Fruit fly (Drosophila melanogaster) whole organism, pupa: ENCODE data around the gene Hira.

ENCODE experiments used
- CG10348 ChIP-seq: fragments of 200-800 bp; sonication (Bioruptor generic); IDR thresholded peaks from 2 replicates; pipeline ENCODE4 v1.3.6; 2022; ENCODE audit warnings: missing biosample characterization, missing genetic modification characterization
- CG12605 ChIP-seq: fragments of 200-800 bp; sonication (Bioruptor generic); IDR thresholded peaks from 2 replicates; pipeline ENCODE4 v1.3.6; 2022; ENCODE audit warnings: missing biosample characterization, missing genetic modification characterization
- CG13204 ChIP-seq: fragments of 200-800 bp; sonication (Bioruptor generic); optimal IDR thresholded peaks from 2 replicates; lab custom pipeline; 2018; ENCODE audit warnings: missing biosample characterization, mild to moderate bottlenecking, missing genetic modification characterization, moderate library complexity
- CG14655 ChIP-seq: fragments of 200-800 bp; sonication (Bioruptor generic); optimal IDR thresholded peaks from 3 replicates; lab custom pipeline; 2017; ENCODE audit warnings: mild to moderate bottlenecking, missing biosample characterization, missing genetic modification reagents, missing genetic modification characterization
- CG15710 ChIP-seq: fragments of 200-800 bp; sonication (Bioruptor generic); optimal IDR thresholded peaks from 2 replicates; lab custom pipeline; 2018; ENCODE audit warnings: missing biosample characterization, mild to moderate bottlenecking, missing genetic modification characterization, moderate library complexity
- CG17806 ChIP-seq: fragments of 200-800 bp; sonication (Bioruptor generic); optimal IDR thresholded peaks from 2 replicates; lab custom pipeline; 2018; ENCODE audit warnings: missing biosample characterization, mild to moderate bottlenecking, missing genetic modification characterization, moderate library complexity
- CG32121 ChIP-seq: fragments of 200-800 bp; sonication (Bioruptor generic); IDR thresholded peaks from 2 replicates; pipeline ENCODE4 v1.3.6; 2022; ENCODE audit warnings: missing biosample characterization, missing genetic modification characterization
- CG34367 ChIP-seq: fragments of 200-800 bp; sonication (Bioruptor generic); optimal IDR thresholded peaks from 2 replicates; lab custom pipeline; 2018; ENCODE audit warnings: missing biosample characterization, mild to moderate bottlenecking, missing genetic modification characterization
- CG4496 ChIP-seq: fragments of 200-800 bp; sonication (Bioruptor generic); IDR thresholded peaks from 3 replicates; pipeline ENCODE4 v1.3.6; 2022; ENCODE audit warnings: missing biosample characterization, missing genetic modification characterization
- CG8159 ChIP-seq: fragments of 200-800 bp; sonication (Bioruptor generic); optimal IDR thresholded peaks from 3 replicates; lab custom pipeline; 2018; ENCODE audit warnings: missing biosample characterization, mild to moderate bottlenecking, missing genetic modification characterization, moderate library complexity
- CG8301 ChIP-seq: fragments of 200-800 bp; sonication (Bioruptor generic); optimal IDR thresholded peaks from 2 replicates; lab custom pipeline; 2018; ENCODE audit warnings: missing biosample characterization, mild to moderate bottlenecking, missing genetic modification characterization
- CG9948 ChIP-seq: fragments of 200-800 bp; sonication (Bioruptor generic); optimal IDR thresholded peaks from 2 replicates; lab custom pipeline; 2018; ENCODE audit warnings: missing biosample characterization, mild to moderate bottlenecking, missing genetic modification characterization, moderate library complexity
- D1 ChIP-seq: fragments of 200-800 bp; sonication (Bioruptor generic); optimal IDR thresholded peaks from 2 replicates; lab custom pipeline; 2018; ENCODE audit warnings: missing biosample characterization, mild to moderate bottlenecking, missing genetic modification characterization, moderate library complexity
- EcR ChIP-seq: fragments of 200-800 bp; sonication (Bioruptor generic); optimal IDR thresholded peaks from 3 replicates; lab custom pipeline; 2019; ENCODE audit warnings: missing biosample characterization, missing genetic modification characterization, mild to moderate bottlenecking, moderate library complexity, missing genetic modification reagents
- Ets98B ChIP-seq: fragments of 200-800 bp; sonication (Bioruptor generic); IDR thresholded peaks from 2 replicates; pipeline ENCODE4 v1.3.6; 2022; ENCODE audit warnings: missing biosample characterization, missing genetic modification characterization
- Pif1A ChIP-seq: fragments of 200-800 bp; sonication (Bioruptor generic); optimal IDR thresholded peaks from 3 replicates; lab custom pipeline; 2016; ENCODE audit warnings: missing biosample characterization, missing genetic modification characterization
- Pif1B ChIP-seq: fragments of 200-800 bp; sonication (Bioruptor generic); optimal IDR thresholded peaks from 3 replicates; lab custom pipeline; 2016; ENCODE audit warnings: missing biosample characterization, missing genetic modification characterization
- Snoo ChIP-seq: fragments of 200-800 bp; sonication (Bioruptor generic); optimal IDR thresholded peaks from 3 replicates; lab custom pipeline; 2017; ENCODE audit warnings: missing biosample characterization, mild to moderate bottlenecking, missing genetic modification characterization, inconsistent platforms
- fd96Ca ChIP-seq: fragments of 200-800 bp; sonication (Bioruptor generic); IDR thresholded peaks from 3 replicates; pipeline ENCODE4 v1.3.6; 2022; ENCODE audit warnings: missing biosample characterization, missing genetic modification characterization
- gl ChIP-seq: fragments of 200-800 bp; sonication (Bioruptor generic); optimal IDR thresholded peaks from 2 replicates; lab custom pipeline; 2018; ENCODE audit warnings: missing biosample characterization, mild to moderate bottlenecking, missing genetic modification characterization
- rn ChIP-seq: fragments of 200-800 bp; sonication (Bioruptor generic); IDR thresholded peaks from 2 replicates; pipeline ENCODE4 v1.3.6; 2022; ENCODE audit warnings: missing biosample characterization, missing genetic modification characterization

The Hira gene

dm6 chrX:7703001-7703864 is 18.7 kb upstream of the Hira start:
- peak; percentile 96 for TF ChIP-seq Pif1B (GFP tag; lab: Kevin White, UChicago)
- peak; percentile 77 for TF ChIP-seq CG8301
- peak; percentile 27 for TF ChIP-seq gl
- peak; percentile 73 for TF ChIP-seq CG14655 (GFP tag; lab: Kevin White, UChicago)
- peak; percentile 90 for TF ChIP-seq CG4496 (GFP tag; lab: Robert Waterston, UW)
- TF ChIP-seq rn (GFP tag; lab: Robert Waterston, UW), result peak; percentile 68
- TF ChIP-seq Pif1A (GFP tag; lab: Kevin White, UChicago), result peak; percentile 96
- TF ChIP-seq CG34367 (tag; lab: Kevin White, UChicago), result peak; percentile 48
- TF ChIP-seq Ets98B, result peak; percentile 90
- TF ChIP-seq fd96Ca, result peak; percentile 93
- TF ChIP-seq CG10348 (GFP tag; lab: Robert Waterston, UW), result peak; percentile 70
- TF ChIP-seq CG17806 (tag; lab: Kevin White, UChicago), result peak; percentile 52
- peak; percentile 42 for TF ChIP-seq CG15710 (tag; lab: Kevin White, UChicago)
- peak; percentile 83 for TF ChIP-seq CG32121 (GFP tag; lab: Robert Waterston, UW)
- TF ChIP-seq CG9948 (tag; lab: Kevin White, UChicago), result peak; percentile 37
- peak; percentile 93 for TF ChIP-seq Snoo (tag; lab: Kevin White, UChicago)
- peak; percentile 84 for TF ChIP-seq CG12605 (GFP tag; lab: Robert Waterston, UW)

DNA sequence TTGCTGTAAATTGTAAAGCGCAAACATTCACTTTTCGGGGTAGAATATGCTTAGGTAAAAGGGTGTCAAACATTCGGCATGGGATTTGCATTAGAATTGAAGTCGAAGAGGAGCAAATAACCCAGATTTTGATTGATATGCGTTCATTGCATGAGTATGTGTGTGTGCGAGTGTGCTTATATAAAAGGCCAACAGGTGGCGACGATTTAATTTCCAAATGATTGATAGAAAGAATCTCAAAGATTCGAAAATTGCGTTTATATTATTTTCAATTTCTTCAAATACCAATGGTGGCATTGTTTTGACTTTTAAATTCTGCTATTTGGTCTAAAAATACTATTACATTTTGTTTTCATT is 18.1 kb upstream of the Hira start:
- TF ChIP-seq fd96Ca (no peak), Pif1A (GFP tag; lab: Kevin White, UChicago) (no peak), CG4496 (GFP tag; lab: Robert Waterston, UW) (no peak), CG17806 (tag; lab: Kevin White, UChicago) (no peak), CG13204 (GFP tag; lab: Kevin White, UChicago) (no peak), CG15710 (tag; lab: Kevin White, UChicago) (no peak), Ets98B (no peak), CG32121 (GFP tag; lab: Robert Waterston, UW) (no peak; the same call in 1 of the 2 replicates), CG14655 (GFP tag; lab: Kevin White, UChicago) (no peak)

DNA sequence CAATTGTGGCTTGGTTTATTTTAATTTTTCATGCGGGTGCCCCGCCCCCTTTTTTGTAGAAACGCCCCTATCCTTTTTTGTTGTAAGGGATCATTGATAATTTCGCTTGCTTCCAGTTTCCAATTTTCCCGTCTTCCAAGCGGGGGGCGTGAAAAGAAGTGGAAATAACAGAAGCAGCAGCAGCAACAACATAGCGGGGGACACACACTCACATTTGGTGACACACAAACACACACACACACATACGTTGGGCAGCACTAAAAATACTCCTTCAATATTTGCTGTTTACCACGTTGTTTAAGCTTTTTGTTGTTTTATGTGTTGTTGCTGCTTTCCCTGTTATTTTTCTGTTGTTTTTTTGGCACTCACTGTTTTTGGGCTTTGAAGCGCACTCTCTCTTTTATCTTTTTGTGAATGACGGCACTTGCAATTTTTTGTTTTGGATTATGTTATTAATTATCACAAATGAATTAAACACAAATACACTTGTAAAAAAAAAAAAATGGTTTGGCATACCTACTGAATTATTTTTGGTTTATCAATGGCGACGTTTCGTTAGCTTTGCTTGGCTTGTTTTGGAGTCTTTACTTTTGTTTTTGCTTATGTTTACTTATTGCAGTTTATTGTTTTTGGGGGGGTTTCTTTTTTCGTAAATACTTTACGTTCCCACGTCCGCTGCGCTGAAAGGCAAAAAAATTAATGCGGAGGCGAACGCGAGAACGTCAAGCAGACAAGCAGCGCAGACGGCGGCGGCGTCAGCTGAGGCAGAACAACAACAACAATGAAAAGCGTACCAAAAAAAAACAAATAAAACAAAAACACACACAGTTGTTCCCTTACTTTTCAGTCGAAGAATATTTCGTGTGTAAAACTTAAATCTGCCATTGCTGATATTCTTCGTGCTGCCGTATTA is 17.4 kb upstream of the Hira start:
- TF ChIP-seq D1 (tag; lab: Kevin White, UChicago) (no peak), Snoo (tag; lab: Kevin White, UChicago) (no peak), CG13204 (GFP tag; lab: Kevin White, UChicago) (no peak), CG8159 (tag; lab: Kevin White, UChicago) (no peak), gl (peak; percentile 50), CG14655 (GFP tag; lab: Kevin White, UChicago) (no peak), fd96Ca (peak; percentile 38; the same call in 1 of the 3 replicates), Ets98B (peak; percentile 10; the same call in 1 of the 2 replicates), rn (GFP tag; lab: Robert Waterston, UW) (no peak), EcR (GFP tag; lab: Kevin White, UChicago) (no peak), Pif1A (GFP tag; lab: Kevin White, UChicago) (no peak)

- TF ChIP-seq CG32121 (GFP tag; lab: Robert Waterston, UW) (peak; percentile 81), CG15710 (tag; lab: Kevin White, UChicago) (peak; percentile 93), CG8301 (peak; percentile 95), D1 (tag; lab: Kevin White, UChicago) (peak; percentile 85), EcR (GFP tag; lab: Kevin White, UChicago) (peak; percentile 33), CG12605 (GFP tag; lab: Robert Waterston, UW) (peak; percentile 81), Snoo (tag; lab: Kevin White, UChicago) (peak; percentile 93), fd96Ca (peak; percentile 82), CG14655 (GFP tag; lab: Kevin White, UChicago) (peak; percentile 96), CG9948 (tag; lab: Kevin White, UChicago) (peak; percentile 93), rn (GFP tag; lab: Robert Waterston, UW) (no peak; the same call in 1 of the 2 replicates), CG34367 (tag; lab: Kevin White, UChicago) (peak; percentile 89), Pif1B (GFP tag; lab: Kevin White, UChicago) (peak; percentile 87), Ets98B (peak; percentile 60), gl (peak; percentile 63), Pif1A (GFP tag; lab: Kevin White, UChicago) (peak; percentile 91), CG4496 (GFP tag; lab: Robert Waterston, UW) (peak; percentile 82), CG17806 (tag; lab: Kevin White, UChicago) (peak; percentile 86), CG8159 (tag; lab: Kevin White, UChicago) (peak; percentile 94), CG10348 (GFP tag; lab: Robert Waterston, UW) (peak; percentile 41; the same call in 1 of the 2 replicates), CG13204 (GFP tag; lab: Kevin White, UChicago) (peak; percentile 59)
Observed at dm6 chrX:7705175-7706097, 16.5 kb upstream of the Hira start.
